Fruit fly (Drosophila melanogaster) whole organism, pupa: Measurements from ENCODE around the gene Trissin.

ENCODE experiments used
- CG10348 ChIP-seq: fragments of 200-800 bp; sonication (Bioruptor generic); IDR thresholded peaks from 2 replicates; pipeline ENCODE4 v1.3.6; 2022; ENCODE audit warnings: missing biosample characterization, missing genetic modification characterization
- CG12605 ChIP-seq: fragments of 200-800 bp; sonication (Bioruptor generic); IDR thresholded peaks from 2 replicates; pipeline ENCODE4 v1.3.6; 2022; ENCODE audit warnings: missing biosample characterization, missing genetic modification characterization
- CG13204 ChIP-seq: fragments of 200-800 bp; sonication (Bioruptor generic); optimal IDR thresholded peaks from 2 replicates; lab custom pipeline; 2018; ENCODE audit warnings: missing biosample characterization, mild to moderate bottlenecking, missing genetic modification characterization, moderate library complexity
- CG14655 ChIP-seq: fragments of 200-800 bp; sonication (Bioruptor generic); optimal IDR thresholded peaks from 3 replicates; lab custom pipeline; 2017; ENCODE audit warnings: mild to moderate bottlenecking, missing biosample characterization, missing genetic modification reagents, missing genetic modification characterization
- CG15710 ChIP-seq: fragments of 200-800 bp; sonication (Bioruptor generic); optimal IDR thresholded peaks from 2 replicates; lab custom pipeline; 2018; ENCODE audit warnings: missing biosample characterization, mild to moderate bottlenecking, missing genetic modification characterization, moderate library complexity
- CG17806 ChIP-seq: fragments of 200-800 bp; sonication (Bioruptor generic); optimal IDR thresholded peaks from 2 replicates; lab custom pipeline; 2018; ENCODE audit warnings: missing biosample characterization, mild to moderate bottlenecking, missing genetic modification characterization, moderate library complexity
- CG32121 ChIP-seq: fragments of 200-800 bp; sonication (Bioruptor generic); IDR thresholded peaks from 2 replicates; pipeline ENCODE4 v1.3.6; 2022; ENCODE audit warnings: missing biosample characterization, missing genetic modification characterization
- CG34367 ChIP-seq: fragments of 200-800 bp; sonication (Bioruptor generic); optimal IDR thresholded peaks from 2 replicates; lab custom pipeline; 2018; ENCODE audit warnings: missing biosample characterization, mild to moderate bottlenecking, missing genetic modification characterization
- CG4496 ChIP-seq: fragments of 200-800 bp; sonication (Bioruptor generic); IDR thresholded peaks from 3 replicates; pipeline ENCODE4 v1.3.6; 2022; ENCODE audit warnings: missing biosample characterization, missing genetic modification characterization
- CG8159 ChIP-seq: fragments of 200-800 bp; sonication (Bioruptor generic); optimal IDR thresholded peaks from 3 replicates; lab custom pipeline; 2018; ENCODE audit warnings: missing biosample characterization, mild to moderate bottlenecking, missing genetic modification characterization, moderate library complexity
- CG8301 ChIP-seq: fragments of 200-800 bp; sonication (Bioruptor generic); optimal IDR thresholded peaks from 2 replicates; lab custom pipeline; 2018; ENCODE audit warnings: missing biosample characterization, mild to moderate bottlenecking, missing genetic modification characterization
- CG9948 ChIP-seq: fragments of 200-800 bp; sonication (Bioruptor generic); optimal IDR thresholded peaks from 2 replicates; lab custom pipeline; 2018; ENCODE audit warnings: missing biosample characterization, mild to moderate bottlenecking, missing genetic modification characterization, moderate library complexity
- D1 ChIP-seq: fragments of 200-800 bp; sonication (Bioruptor generic); optimal IDR thresholded peaks from 2 replicates; lab custom pipeline; 2018; ENCODE audit warnings: missing biosample characterization, mild to moderate bottlenecking, missing genetic modification characterization, moderate library complexity
- EcR ChIP-seq: fragments of 200-800 bp; sonication (Bioruptor generic); optimal IDR thresholded peaks from 3 replicates; lab custom pipeline; 2019; ENCODE audit warnings: missing biosample characterization, missing genetic modification characterization, mild to moderate bottlenecking, moderate library complexity, missing genetic modification reagents
- Ets98B ChIP-seq: fragments of 200-800 bp; sonication (Bioruptor generic); IDR thresholded peaks from 2 replicates; pipeline ENCODE4 v1.3.6; 2022; ENCODE audit warnings: missing biosample characterization, missing genetic modification characterization
- Pif1A ChIP-seq: fragments of 200-800 bp; sonication (Bioruptor generic); optimal IDR thresholded peaks from 3 replicates; lab custom pipeline; 2016; ENCODE audit warnings: missing biosample characterization, missing genetic modification characterization
- Pif1B ChIP-seq: fragments of 200-800 bp; sonication (Bioruptor generic); optimal IDR thresholded peaks from 3 replicates; lab custom pipeline; 2016; ENCODE audit warnings: missing biosample characterization, missing genetic modification characterization
- Snoo ChIP-seq: fragments of 200-800 bp; sonication (Bioruptor generic); optimal IDR thresholded peaks from 3 replicates; lab custom pipeline; 2017; ENCODE audit warnings: missing biosample characterization, mild to moderate bottlenecking, missing genetic modification characterization, inconsistent platforms
- fd96Ca ChIP-seq: fragments of 200-800 bp; sonication (Bioruptor generic); IDR thresholded peaks from 3 replicates; pipeline ENCODE4 v1.3.6; 2022; ENCODE audit warnings: missing biosample characterization, missing genetic modification characterization
- gl ChIP-seq: fragments of 200-800 bp; sonication (Bioruptor generic); optimal IDR thresholded peaks from 2 replicates; lab custom pipeline; 2018; ENCODE audit warnings: missing biosample characterization, mild to moderate bottlenecking, missing genetic modification characterization
- rn ChIP-seq: fragments of 200-800 bp; sonication (Bioruptor generic); IDR thresholded peaks from 2 replicates; pipeline ENCODE4 v1.3.6; 2022; ENCODE audit warnings: missing biosample characterization, missing genetic modification characterization

The Trissin gene

dm6 chr3R:15448657-15449056 is 36.5 kb downstream of the Trissin start:
- TF ChIP-seq CG4496 (GFP tag; lab: Robert Waterston, UW): no peak
- no peak for TF ChIP-seq CG13204
- no peak for TF ChIP-seq CG34367 (tag; lab: Kevin White, UChicago)
- no peak for TF ChIP-seq D1 (tag; lab: Kevin White, UChicago)
- TF ChIP-seq gl (tag; lab: Kevin White, UChicago): no peak
- no peak for TF ChIP-seq CG10348 (GFP tag; lab: Robert Waterston, UW)
- no peak for TF ChIP-seq Ets98B (GFP tag; lab: Robert Waterston, UW)
- no peak for TF ChIP-seq fd96Ca (GFP tag; lab: Robert Waterston, UW)
- no peak for TF ChIP-seq CG17806 (tag; lab: Kevin White, UChicago)
- TF ChIP-seq Snoo: no peak
- no peak for TF ChIP-seq CG15710 (tag; lab: Kevin White, UChicago)
- TF ChIP-seq CG14655 (GFP tag; lab: Kevin White, UChicago): no peak
- TF ChIP-seq CG12605 (GFP tag; lab: Robert Waterston, UW): no peak
- TF ChIP-seq CG8159: no peak
- no peak for TF ChIP-seq Pif1B (GFP tag; lab: Kevin White, UChicago)
- TF ChIP-seq EcR: no peak
- TF ChIP-seq rn: no peak

- no peak for TF ChIP-seq CG9948 (tag; lab: Kevin White, UChicago)
- TF ChIP-seq CG13204: no peak
- no peak for TF ChIP-seq CG12605 (GFP tag; lab: Robert Waterston, UW)
- TF ChIP-seq EcR: no peak
- TF ChIP-seq CG34367 (tag; lab: Kevin White, UChicago): no peak
- TF ChIP-seq CG15710 (tag; lab: Kevin White, UChicago): no peak
- TF ChIP-seq, all 21 proteins: peak for 0
Observed at dm6 chr3R:15447791-15448190, 37.4 kb downstream of the Trissin start.

- TF ChIP-seq CG17806 (tag; lab: Kevin White, UChicago) (no peak), CG9948 (tag; lab: Kevin White, UChicago) (no peak), CG14655 (GFP tag; lab: Kevin White, UChicago) (no peak), CG34367 (tag; lab: Kevin White, UChicago) (no peak), D1 (tag; lab: Kevin White, UChicago) (no peak), EcR (no peak), CG13204 (no peak), rn (no peak), Snoo (no peak), gl (tag; lab: Kevin White, UChicago) (no peak), fd96Ca (GFP tag; lab: Robert Waterston, UW) (no peak), CG32121 (GFP tag; lab: Robert Waterston, UW) (no peak), CG8159 (no peak), Ets98B (GFP tag; lab: Robert Waterston, UW) (no peak)
Observed at dm6 chr3R:15446149-15446548, 39.0 kb downstream of the Trissin start.

dm6 chr3R:15439669-15440068 is 45.5 kb downstream of the Trissin start, which contains the start of gene Act88F:
Gene Act88F (plus strand): TSS chr3R:15439969.
- TF ChIP-seq Pif1B (GFP tag; lab: Kevin White, UChicago) (no peak), CG9948 (tag; lab: Kevin White, UChicago) (no peak), CG32121 (GFP tag; lab: Robert Waterston, UW) (no peak), Snoo (no peak), CG10348 (GFP tag; lab: Robert Waterston, UW) (no peak), CG4496 (GFP tag; lab: Robert Waterston, UW) (no peak), fd96Ca (GFP tag; lab: Robert Waterston, UW) (no peak), CG12605 (GFP tag; lab: Robert Waterston, UW) (no peak), CG8159 (no peak), EcR (no peak), Ets98B (GFP tag; lab: Robert Waterston, UW) (no peak), CG15710 (tag; lab: Kevin White, UChicago) (no peak), CG8301 (tag; lab: Kevin White, UChicago) (no peak), CG14655 (GFP tag; lab: Kevin White, UChicago) (no peak), rn (no peak), CG13204 (no peak), CG34367 (tag; lab: Kevin White, UChicago) (no peak), Pif1A (no peak)

- TF ChIP-seq fd96Ca (GFP tag; lab: Robert Waterston, UW): no peak
- TF ChIP-seq Pif1A: no peak
- TF ChIP-seq rn: no peak
- peak; percentile 29; the same call in 1 of the 3 replicates for TF ChIP-seq CG4496 (GFP tag; lab: Robert Waterston, UW)
- no peak for TF ChIP-seq CG8301 (tag; lab: Kevin White, UChicago)
- no peak for TF ChIP-seq CG13204
- TF ChIP-seq gl (tag; lab: Kevin White, UChicago): no peak
- peak; percentile 23 for TF ChIP-seq Snoo
- TF ChIP-seq CG15710 (tag; lab: Kevin White, UChicago): no peak
- TF ChIP-seq Ets98B (GFP tag; lab: Robert Waterston, UW): no peak
- no peak for TF ChIP-seq CG32121 (GFP tag; lab: Robert Waterston, UW)
- no peak for TF ChIP-seq Pif1B (GFP tag; lab: Kevin White, UChicago)
- TF ChIP-seq CG17806 (tag; lab: Kevin White, UChicago): no peak
- no peak for TF ChIP-seq CG34367 (tag; lab: Kevin White, UChicago)
- TF ChIP-seq D1 (tag; lab: Kevin White, UChicago): peak; percentile 87
- TF ChIP-seq CG12605 (GFP tag; lab: Robert Waterston, UW): no peak
- no peak for TF ChIP-seq CG8159
- no peak for TF ChIP-seq CG9948 (tag; lab: Kevin White, UChicago)
- peak; percentile 20 for TF ChIP-seq CG14655 (GFP tag; lab: Kevin White, UChicago)
- no peak for TF ChIP-seq CG10348 (GFP tag; lab: Robert Waterston, UW)
- no peak for TF ChIP-seq EcR
- TF ChIP-seq, all 21 proteins: peak for 4
Observed at dm6 chr3R:15437458-15438414, 47.5 kb downstream of the Trissin start.
